Worm (Caenorhabditis elegans): Measurements from ENCODE around the gene C25F6.1.

Gene C25F6.1

ce11 chrX:5485931-5486537 is at the start of gene C25F6.1:
TSS of gene C25F6.1 (plus strand) at chrX:5486487.
- TF ChIP-seq unc-62 (GFP tag; optimal IDR thresholded peaks at IDR 0.05) (no peak), ces-1 (GFP tag; optimal IDR thresholded peaks at IDR 0.05) (peak; percentile 21), snpc-4 (tag; optimal IDR thresholded peaks at IDR 0.05) (no peak), hlh-1 (tag; optimal IDR thresholded peaks at IDR 0.05) (no peak), sptf-1 (tag; optimal IDR thresholded peaks at IDR 0.05) (no peak), lin-13 (tag; optimal IDR thresholded peaks at IDR 0.05) (no peak), zip-8 (tag; optimal IDR thresholded peaks at IDR 0.05) (no peak)

ce11 chrX:5444863-5445262 is 41.4 kb upstream of the C25F6.1 start, which contains the start of gene itm-2:
TSS of gene itm-2 (plus strand) at chrX:5445163.
- TF ChIP-seq ceh-43 (GFP tag; optimal IDR thresholded peaks at IDR 0.05) = no peak
- no peak for TF ChIP-seq ceh-39 (tag; optimal IDR thresholded peaks at IDR 0.05)
- TF ChIP-seq elt-1 (tag; optimal IDR thresholded peaks at IDR 0.05; ENCODE audit: borderline replicate concordance, insufficient read depth) = no peak
- TF ChIP-seq sptf-1 (tag; optimal IDR thresholded peaks at IDR 0.05) = no peak
- no peak for TF ChIP-seq tbx-8 (GFP tag; optimal IDR thresholded peaks at IDR 0.05)
- TF ChIP-seq zip-8 (tag; optimal IDR thresholded peaks at IDR 0.05) = no peak
- no peak for TF ChIP-seq ham-2 (GFP tag; optimal IDR thresholded peaks at IDR 0.05)
- no peak for TF ChIP-seq cnd-1 (tag; optimal IDR thresholded peaks at IDR 0.05)
- no peak for TF ChIP-seq elt-3 (tag; optimal IDR thresholded peaks at IDR 0.05)
- TF ChIP-seq lin-32 (GFP tag; optimal IDR thresholded peaks at IDR 0.05) = no peak
- no peak for TF ChIP-seq ces-1 (GFP tag; optimal IDR thresholded peaks at IDR 0.05)
- no peak for TF ChIP-seq nhr-28 (tag; optimal IDR thresholded peaks at IDR 0.05)
- TF ChIP-seq ceh-83 (GFP tag; optimal IDR thresholded peaks at IDR 0.05) = no peak
- TF ChIP-seq nhr-2 (tag; optimal IDR thresholded peaks at IDR 0.05) = no peak
- no peak for TF ChIP-seq flh-1 (GFP tag; optimal IDR thresholded peaks at IDR 0.05)
- TF ChIP-seq mab-5 (tag; optimal IDR thresholded peaks at IDR 0.05) = no peak
- TF ChIP-seq M03D4.4 (tag; optimal IDR thresholded peaks at IDR 0.05) = no peak

ce11 chrX:5447381-5447780 is 38.9 kb upstream of the C25F6.1 start:
- no peak for TF ChIP-seq tbx-8 (GFP tag; optimal IDR thresholded peaks at IDR 0.05)
- no peak for TF ChIP-seq nhr-237 (tag; optimal IDR thresholded peaks at IDR 0.05)
- TF ChIP-seq pha-4 (tag; optimal IDR thresholded peaks at IDR 0.05) = no peak
- TF ChIP-seq lsy-2 (tag; optimal IDR thresholded peaks at IDR 0.05) = no peak
- TF ChIP-seq zip-8 (tag; optimal IDR thresholded peaks at IDR 0.05) = no peak
- TF ChIP-seq elt-1 (tag; optimal IDR thresholded peaks at IDR 0.05; ENCODE audit: borderline replicate concordance, insufficient read depth) = no peak
- no peak for TF ChIP-seq M03D4.4 (tag; optimal IDR thresholded peaks at IDR 0.05)
- TF ChIP-seq unc-62 (GFP tag; optimal IDR thresholded peaks at IDR 0.05) = no peak
- TF ChIP-seq blmp-1 (tag; optimal IDR thresholded peaks at IDR 0.05) = no peak
- no peak for TF ChIP-seq snpc-4 (tag; optimal IDR thresholded peaks at IDR 0.05)
- no peak for TF ChIP-seq drap-1 (GFP tag; optimal IDR thresholded peaks at IDR 0.05)
- TF ChIP-seq ceh-39 (tag; optimal IDR thresholded peaks at IDR 0.05) = no peak
- no peak for TF ChIP-seq nhr-2 (tag; optimal IDR thresholded peaks at IDR 0.05)
- no peak for TF ChIP-seq ces-1 (GFP tag; optimal IDR thresholded peaks at IDR 0.05)
- TF ChIP-seq unc-39 (tag; optimal IDR thresholded peaks at IDR 0.05) = no peak
- TF ChIP-seq ceh-83 (GFP tag; optimal IDR thresholded peaks at IDR 0.05) = no peak
- no peak for TF ChIP-seq mep-1 (tag; optimal IDR thresholded peaks at IDR 0.05)
- TF ChIP-seq sptf-1 (tag; optimal IDR thresholded peaks at IDR 0.05) = no peak
- TF ChIP-seq ham-2 (GFP tag; optimal IDR thresholded peaks at IDR 0.05) = no peak

ce11 chrX:5447941-5448340 is 38.3 kb upstream of the C25F6.1 start, which contains the start of gene C25F6.8:
TSS of gene C25F6.8 (plus strand) at chrX:5448241.
- TF ChIP-seq nhr-12 (tag; optimal IDR thresholded peaks at IDR 0.05) = no peak
- no peak for TF ChIP-seq nhr-2 (tag; optimal IDR thresholded peaks at IDR 0.05)
- no peak for TF ChIP-seq mls-2 (tag; optimal IDR thresholded peaks at IDR 0.05)
- no peak for TF ChIP-seq zip-8 (tag; optimal IDR thresholded peaks at IDR 0.05)
- TF ChIP-seq lin-13 (tag; optimal IDR thresholded peaks at IDR 0.05) = no peak

- TF ChIP-seq elt-1 (tag; optimal IDR thresholded peaks at IDR 0.05; ENCODE audit: borderline replicate concordance, insufficient read depth) (no peak), sem-2 (GFP tag; optimal IDR thresholded peaks at IDR 0.05) (no peak), nhr-28 (tag; optimal IDR thresholded peaks at IDR 0.05) (no peak), ceh-39 (tag; optimal IDR thresholded peaks at IDR 0.05) (no peak), bed-3 (GFP tag; optimal IDR thresholded peaks at IDR 0.05) (no peak), mep-1 (tag; optimal IDR thresholded peaks at IDR 0.05) (no peak), tbx-8 (GFP tag; optimal IDR thresholded peaks at IDR 0.05) (no peak), pha-4 (tag; optimal IDR thresholded peaks at IDR 0.05) (no peak), zip-8 (tag; optimal IDR thresholded peaks at IDR 0.05) (no peak)
These were observed 35.4 kb upstream of the C25F6.1 start, which contains the start of gene C25F6.6 for ce11 chrX:5450773-5451447. TSS of gene C25F6.6 (minus strand) at chrX:5450823.
